Fruit fly (Drosophila melanogaster) whole organism, embryonic: Measurements from ENCODE around the gene CG7675.

Source experiments
- Bgb ChIP-seq: fragments of 200-800 bp; sonication (Bioruptor generic); IDR thresholded peaks from 2 replicates; pipeline ENCODE4 v1.3.6; 2022; ENCODE audit warnings: missing biosample characterization, missing genetic modification characterization; ENCODE audit not compliant: partially characterized antibody
- CG10267 ChIP-seq: fragments of 200-800 bp; sonication (Bioruptor generic); optimal IDR thresholded peaks from 2 replicates; lab custom pipeline; 2018; ENCODE audit warnings: missing biosample characterization, mild to moderate bottlenecking, missing genetic modification characterization, moderate library complexity
- CG10431 ChIP-seq: fragments of 200-800 bp; sonication (Bioruptor generic); optimal IDR thresholded peaks from 3 replicates; lab custom pipeline; 2018; ENCODE audit warnings: missing biosample characterization, mild to moderate bottlenecking, missing genetic modification characterization
- CG11093 ChIP-seq: fragments of 200-800 bp; sonication (Bioruptor generic); IDR thresholded peaks from 3 replicates; pipeline ENCODE4 v1.3.6; 2022; ENCODE audit warnings: missing biosample characterization, missing genetic modification characterization
- CG11456 ChIP-seq: fragments of 200-800 bp; sonication (Bioruptor generic); IDR thresholded peaks from 3 replicates; pipeline ENCODE4 v1.3.6; 2022; ENCODE audit warnings: missing biosample characterization, missing genetic modification characterization
- CG12236 ChIP-seq: fragments of 200-800 bp; sonication (Bioruptor generic); optimal IDR thresholded peaks from 2 replicates; lab custom pipeline; 2016; ENCODE audit warnings: missing biosample characterization, missing genetic modification characterization
- CG15601 ChIP-seq: fragments of 200-800 bp; sonication (Bioruptor generic); optimal IDR thresholded peaks from 3 replicates; lab custom pipeline; 2019; ENCODE audit warnings: missing biosample characterization, mild to moderate bottlenecking, missing genetic modification characterization, moderate library complexity
- CG32532 ChIP-seq: fragments of 200-800 bp; sonication (Bioruptor generic); IDR thresholded peaks from 2 replicates; pipeline ENCODE4 v1.3.6; 2022; ENCODE audit warnings: missing biosample characterization, missing genetic modification characterization
- CG3726 ChIP-seq: fragments of 200-800 bp; sonication (Bioruptor generic); IDR thresholded peaks from 3 replicates; pipeline ENCODE4, ENCODE4 v1.3.6; 2022; ENCODE audit warnings: missing biosample characterization, missing genetic modification characterization
- CG7372 ChIP-seq: fragments of 200-800 bp; sonication (Bioruptor generic); IDR thresholded peaks from 2 replicates; pipeline ENCODE4 v1.3.6; 2022; ENCODE audit warnings: missing biosample characterization, missing genetic modification characterization
- CG9797 ChIP-seq: fragments of 200-800 bp; sonication (Bioruptor generic); optimal IDR thresholded peaks from 3 replicates; lab custom pipeline; 2018; ENCODE audit warnings: missing biosample characterization, mild to moderate bottlenecking, missing genetic modification characterization
- CG9932 ChIP-seq: fragments of 200-800 bp; sonication (Bioruptor generic); IDR thresholded peaks from 2 replicates; pipeline ENCODE4 v1.3.6; 2022; ENCODE audit warnings: missing biosample characterization, missing genetic modification characterization
- Ets65A ChIP-seq: fragments of 200-800 bp; sonication (Bioruptor generic); peaks from one replicate; lab custom pipeline; 2016; ENCODE audit warnings: missing biosample characterization, missing genetic modification characterization
- Ets97D ChIP-seq: fragments of 200-800 bp; sonication (Bioruptor generic); optimal IDR thresholded peaks from 3 replicates; lab custom pipeline; 2016; ENCODE audit warnings: missing biosample characterization, missing genetic modification characterization
- Myb ChIP-seq: fragments of 200-800 bp; sonication (Bioruptor generic); optimal IDR thresholded peaks from 2 replicates; lab custom pipeline; 2016; ENCODE audit warnings: missing biosample characterization, missing genetic modification characterization
- Oli ChIP-seq: fragments of 200-800 bp; sonication (Bioruptor generic); optimal IDR thresholded peaks from 2 replicates; lab custom pipeline; 2018; ENCODE audit warnings: missing biosample characterization, mild to moderate bottlenecking, missing genetic modification characterization, moderate library complexity
- Six4 ChIP-seq: fragments of 200-800 bp; sonication (Bioruptor generic); optimal IDR thresholded peaks from 2 replicates; lab custom pipeline; 2016; ENCODE audit warnings: missing biosample characterization, missing genetic modification characterization
- Stat92E ChIP-seq, 3 experiments: fragments of >200 bp in 2 of 3; fragments of 200-800 bp in 1 of 3; sonication (Bioruptor generic) in 1 of 3; optimal IDR thresholded peaks; 2 replicates each; lab custom pipeline; 2017 to 2019; ENCODE audit warnings: missing biosample characterization in 3 of 3, missing genetic modification characterization in 3 of 3, mild to moderate bottlenecking in 1 of 3, moderate library complexity in 1 of 3
- Taf1 ChIP-seq: fragments of 200-800 bp; sonication (Bioruptor generic); IDR thresholded peaks from 2 replicates; pipeline ENCODE4 v1.3.6; 2022; ENCODE audit warnings: missing biosample characterization, missing genetic modification characterization
- abd-A ChIP-seq: fragments of 200-800 bp; sonication (Bioruptor generic); optimal IDR thresholded peaks from 3 replicates; lab custom pipeline; 2019; ENCODE audit warnings: missing biosample characterization, mild to moderate bottlenecking, missing genetic modification characterization, moderate library complexity
- bcd ChIP-seq: fragments of 200-800 bp; sonication (Bioruptor generic); optimal IDR thresholded peaks from 2 replicates; lab custom pipeline; 2017; ENCODE audit warnings: missing biosample characterization, mild to moderate bottlenecking, missing genetic modification characterization
- bowl ChIP-seq: fragments of 200-800 bp; sonication (Bioruptor generic); IDR thresholded peaks from 2 replicates; pipeline ENCODE4 v1.3.6; 2022; ENCODE audit warnings: missing biosample characterization, missing genetic modification characterization
- br ChIP-seq: fragments of >200 bp; optimal IDR thresholded peaks from 2 replicates; lab custom pipeline; 2017
- chinmo ChIP-seq: fragments of 200-800 bp; sonication (Bioruptor generic); IDR thresholded peaks from 4 replicates; pipeline ENCODE4 v1.3.6; 2022; ENCODE audit warnings: missing biosample characterization, missing genetic modification characterization; ENCODE audit not compliant: partially characterized antibody
- crol ChIP-seq: fragments of 200-800 bp; sonication (Bioruptor generic); IDR thresholded peaks from 2 replicates; pipeline ENCODE4 v1.3.6; 2022; ENCODE audit warnings: missing biosample characterization, missing genetic modification characterization
- ewg ChIP-seq: fragments of 200-800 bp; sonication (Bioruptor generic); optimal IDR thresholded peaks from 3 replicates; lab custom pipeline; 2017; ENCODE audit warnings: mild to moderate bottlenecking, missing biosample characterization, missing genetic modification reagents, missing genetic modification characterization
- gem ChIP-seq: fragments of 200-800 bp; sonication (Bioruptor generic); optimal IDR thresholded peaks from 2 replicates; lab custom pipeline; 2019; ENCODE audit warnings: missing biosample characterization, mild to moderate bottlenecking, missing genetic modification characterization, moderate library complexity
- lmd ChIP-seq: fragments of 200-800 bp; sonication (Bioruptor generic); IDR thresholded peaks from 2 replicates; pipeline ENCODE4 v1.3.6; 2022; ENCODE audit warnings: missing biosample characterization, missing genetic modification characterization
- nmo ChIP-seq: fragments of 200-800 bp; sonication (Bioruptor generic); optimal IDR thresholded peaks from 2 replicates; lab custom pipeline; 2018; ENCODE audit warnings: missing biosample characterization, mild to moderate bottlenecking, missing genetic modification characterization, moderate library complexity
- pfk ChIP-seq: fragments of 200-800 bp; sonication (Bioruptor generic); optimal IDR thresholded peaks from 2 replicates; lab custom pipeline; 2018; ENCODE audit warnings: missing biosample characterization, mild to moderate bottlenecking, missing genetic modification characterization, moderate library complexity
- scrt ChIP-seq: fragments of 200-800 bp; sonication (Bioruptor generic); optimal IDR thresholded peaks from 2 replicates; lab custom pipeline; 2018; ENCODE audit warnings: missing biosample characterization, mild to moderate bottlenecking, missing genetic modification characterization, moderate library complexity
- seq ChIP-seq: fragments of 200-800 bp; sonication (Bioruptor generic); IDR thresholded peaks from 2 replicates; pipeline ENCODE4 v1.3.6; 2022; ENCODE audit warnings: missing biosample characterization, missing genetic modification characterization
- sna ChIP-seq: fragments of 200-800 bp; sonication (Bioruptor generic); IDR thresholded peaks from 2 replicates; pipeline ENCODE4 v1.3.6; 2022; ENCODE audit warnings: missing biosample characterization, missing genetic modification characterization; ENCODE audit not compliant: partially characterized antibody
- tio ChIP-seq: fragments of 200-800 bp; sonication (Bioruptor generic); optimal IDR thresholded peaks from 2 replicates; lab custom pipeline; 2017; ENCODE audit warnings: missing biosample characterization, missing genetic modification characterization, inconsistent platforms
- toy ChIP-seq: fragments of 200-800 bp; sonication (Bioruptor generic); IDR thresholded peaks from 2 replicates; pipeline ENCODE4 v1.3.6; 2022; ENCODE audit warnings: missing biosample characterization, missing genetic modification characterization
- vnd ChIP-seq: fragments of 200-800 bp; sonication (Bioruptor generic); IDR thresholded peaks from 3 replicates; pipeline ENCODE4 v1.3.6; 2022; ENCODE audit warnings: missing biosample characterization, missing genetic modification characterization; ENCODE audit not compliant: partially characterized antibody

The CG7675 gene

DNA sequence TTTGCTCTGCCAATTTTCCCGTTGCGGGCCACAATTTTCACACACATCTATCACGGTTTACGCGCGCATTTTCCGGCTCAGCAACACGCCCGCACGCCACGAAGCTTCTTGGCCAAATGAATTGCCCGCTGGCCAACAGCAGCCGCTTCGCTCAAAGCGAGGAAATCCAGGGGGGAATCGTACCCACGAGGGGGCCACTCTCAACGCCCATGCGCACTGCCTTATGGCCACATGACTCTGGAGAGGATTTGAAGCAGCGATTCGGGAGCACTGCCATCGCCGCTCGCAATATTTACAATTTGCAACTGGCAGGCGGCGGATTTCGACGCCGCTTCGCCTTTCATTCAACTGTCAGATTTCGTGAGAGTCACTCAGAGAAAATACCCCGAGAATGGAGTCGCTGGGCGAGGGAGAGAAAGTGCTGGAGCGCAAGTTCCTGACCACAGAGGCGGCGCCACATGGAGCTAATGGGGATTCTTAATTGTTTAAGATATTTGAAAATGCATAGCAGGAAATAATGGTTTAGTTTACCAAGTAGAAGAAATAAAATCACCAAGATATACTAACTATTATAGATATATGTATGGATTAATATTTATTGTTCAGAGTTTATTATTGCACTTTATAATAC, 20.2 kb downstream of the CG7675 start, which contains the start of gene CG15803 (continued):
- TF ChIP-seq toy (GFP tag; lab: Robert Waterston, UW) (0 out of 2 replicates have a peak, but pooled peaks have one; percentile 8), gem (tag; lab: Kevin White, UChicago) (peak; percentile 30), vnd (no peak), seq (GFP tag; lab: Robert Waterston, UW) (peak; percentile 10; the same call in 1 of the 2 replicates), lmd (GFP tag; lab: Robert Waterston, UW) (peak; percentile 5; the same call in 1 of the 2 replicates), CG9932 (GFP tag; lab: Robert Waterston, UW) (peak; percentile 37; the same call in 1 of the 2 replicates), bowl (GFP tag; lab: Robert Waterston, UW) (no peak), CG15601 (tag; lab: Kevin White, UChicago) (no peak), Taf1 (no peak), pfk (GFP tag; lab: Kevin White, UChicago) (no peak), crol (GFP tag; lab: Robert Waterston, UW) (peak; percentile 68), CG10267 (no peak), CG3726 (GFP tag; lab: Robert Waterston, UW) (no peak), nmo (GFP tag; lab: Kevin White, UChicago) (no peak), CG11456 (GFP tag; lab: Robert Waterston, UW) (no peak), sna (GFP tag; lab: Robert Waterston, UW) (0 out of 2 replicates have a peak, but pooled peaks have one; percentile 24), CG10431 (GFP tag; lab: Kevin White, UChicago) (no peak), Six4 (GFP tag; lab: Kevin White, UChicago) (no peak), br (no peak), CG9797 (GFP tag; lab: Kevin White, UChicago) (no peak), Myb (no peak), tio (no peak), ewg (GFP tag; lab: Kevin White, UChicago) (peak; percentile 89), bcd (GFP tag; lab: Kevin White, UChicago) (no peak), Stat92E (GFP tag; optimal IDR thresholded peaks at IDR 0.05; lab: Kevin White, UChicago) (no peak), CG32532 (GFP tag; lab: Robert Waterston, UW) (0 out of 2 replicates have a peak, but pooled peaks have one; percentile 37), chinmo (GFP tag; lab: Robert Waterston, UW) (peak; percentile 51; the same call in 1 of the 4 replicates)

DNA sequence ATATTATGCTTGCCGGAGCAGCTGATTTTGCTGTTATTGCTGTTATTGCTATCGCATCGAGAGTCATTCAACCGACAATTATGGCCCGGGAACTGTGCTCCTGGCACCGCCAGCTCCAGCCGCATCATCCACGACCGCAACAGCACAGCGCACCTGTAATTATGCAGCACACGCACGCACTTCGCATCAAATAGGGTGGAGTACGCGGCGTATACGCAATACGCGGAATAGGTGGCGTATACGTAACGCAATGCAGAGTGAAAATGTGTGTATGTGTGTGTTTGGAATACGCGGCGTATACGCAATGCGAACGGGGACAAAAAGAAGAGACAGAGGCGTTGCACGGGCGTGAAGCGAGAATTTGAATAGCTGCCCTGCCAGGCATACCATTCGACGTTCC, 25.2 kb downstream of the CG7675 start:
- TF ChIP-seq Oli (tag; lab: Kevin White, UChicago) (no peak), CG11093 (GFP tag; lab: Robert Waterston, UW) (0 out of 3 replicates have a peak, but pooled peaks have one; percentile 27), CG7372 (GFP tag; lab: Robert Waterston, UW) (peak; percentile 78), Ets65A (GFP tag; lab: Kevin White, UChicago) (peak; percentile 60), CG12236 (GFP tag; lab: Kevin White, UChicago) (no peak)

DNA sequence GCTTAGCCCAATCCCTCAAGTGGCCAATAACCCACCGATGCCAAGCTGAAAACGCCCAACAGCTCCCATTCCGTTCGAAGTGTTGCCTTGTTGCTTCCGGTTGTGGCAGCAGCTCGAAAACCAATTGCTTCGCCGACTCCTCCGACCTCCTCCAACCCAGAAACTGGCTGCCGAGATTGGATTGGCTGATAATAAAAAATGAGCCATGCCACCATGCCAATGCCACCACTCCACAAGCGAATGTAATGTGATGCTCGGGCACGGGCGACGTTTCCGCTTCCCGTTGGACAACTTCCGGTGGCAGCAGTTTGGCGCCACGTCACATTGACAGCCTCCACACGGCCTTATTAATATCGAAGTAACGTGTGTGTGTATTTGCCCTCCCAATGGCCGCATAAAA, 42.5 kb downstream of the CG7675 start:
- TF ChIP-seq abd-A (tag; lab: Kevin White, UChicago) = peak; percentile 54
- TF ChIP-seq Ets97D = peak; percentile 6
- TF ChIP-seq scrt = peak; percentile 10
- no peak for TF ChIP-seq Bgb (GFP tag; lab: Robert Waterston, UW)
- TF ChIP-seq Ets65A (GFP tag; lab: Kevin White, UChicago) = peak; percentile 86
- TF ChIP-seq, all 482 proteins: peak for 4
